Worm (Caenorhabditis elegans): Measurements from ENCODE around the gene pfs-2.

DNA sequence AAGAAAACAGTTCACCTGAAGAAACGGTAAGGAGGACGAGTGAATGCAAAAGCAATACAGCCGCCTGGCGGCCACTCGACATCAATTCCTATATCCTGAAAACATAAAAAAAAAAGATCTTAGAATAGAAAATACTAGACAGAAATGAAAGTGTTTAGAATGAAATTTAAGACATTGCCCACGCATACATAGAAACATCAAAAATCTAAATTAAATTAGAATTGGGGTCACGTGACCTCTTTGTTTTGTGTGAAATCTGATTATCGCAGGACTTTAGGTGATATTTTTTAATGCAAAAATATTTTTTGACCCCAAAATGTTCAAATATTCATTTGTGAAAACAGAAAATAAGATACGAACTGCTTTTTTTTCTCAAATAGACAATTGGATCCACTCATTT is 19.6 kb downstream of the pfs-2 start, which contains the start of gene acr-20:
- no peak for TF ChIP-seq W03F9.2 (tag; optimal IDR thresholded peaks at IDR 0.05)
- TF ChIP-seq dao-5 (tag; optimal IDR thresholded peaks at IDR 0.05) = no peak
- TF ChIP-seq him-1 (tag; optimal IDR thresholded peaks at IDR 0.05) = no peak
